Fruit fly (Drosophila melanogaster): ENCODE data around the gene Socs16D.

The Socs16D gene

dm6 chrX:17836420-17836932 is 9.1 kb upstream of the Socs16D start (continued):
- TF ChIP-seq Sox102F (GFP tag; optimal IDR thresholded peaks at IDR 0.05) = peak; percentile 6
- TF ChIP-seq CG12769 (tag; optimal IDR thresholded peaks at IDR 0.05) = no peak
- TF ChIP-seq HLHmδ (GFP tag; optimal IDR thresholded peaks at IDR 0.05) = no peak
- TF ChIP-seq HmgD (GFP tag; optimal IDR thresholded peaks at IDR 0.05) = no peak

dm6 chrX:17834754-17835153 is 7.4 kb upstream of the Socs16D start:
- TF ChIP-seq CG2199 (GFP tag; IDR thresholded peaks at IDR 0.05) (0 out of 3 replicates have a peak, but pooled peaks have one; percentile 12), CG8290 (GFP tag; optimal IDR thresholded peaks at IDR 0.05) (no peak), CG8290 (tag; optimal IDR thresholded peaks at IDR 0.05) (no peak), eyg (GFP tag; optimal IDR thresholded peaks at IDR 0.05) (no peak), bigmax (GFP tag; optimal IDR thresholded peaks at IDR 0.05) (no peak), Oaz (GFP tag; IDR thresholded peaks at IDR 0.05) (no peak)

- no peak for TF ChIP-seq az2 (GFP tag; optimal IDR thresholded peaks at IDR 0.05)
- TF ChIP-seq CG2202 (tag; optimal IDR thresholded peaks at IDR 0.05) = no peak
- TF ChIP-seq CG1832 (GFP tag; optimal IDR thresholded peaks at IDR 0.05) = peak; percentile 14
- peak; percentile 83 for TF ChIP-seq crol (GFP tag; IDR thresholded peaks at IDR 0.05)
- TF ChIP-seq Xbp1 (GFP tag; optimal IDR thresholded peaks at IDR 0.05) = no peak
- TF ChIP-seq CG12769 (tag; optimal IDR thresholded peaks at IDR 0.05) = peak; percentile 37
- no peak for TF ChIP-seq Poxn (GFP tag; IDR thresholded peaks at IDR 0.05)
- peak; percentile 13; the same call in 1 of the 2 replicates for TF ChIP-seq vvl (GFP tag; IDR thresholded peaks at IDR 0.05)
- TF ChIP-seq CG6654 (GFP tag; optimal IDR thresholded peaks at IDR 0.05) = no peak
- 0 out of 2 replicates have a peak, but pooled peaks have one; percentile 21 for TF ChIP-seq bbx (GFP tag; IDR thresholded peaks at IDR 0.05; ENCODE audit: partially characterized antibody)
- no peak for TF ChIP-seq salm (tag; optimal IDR thresholded peaks at IDR 0.05)
- no peak for TF ChIP-seq nmo (GFP tag; optimal IDR thresholded peaks at IDR 0.05)
- no peak for TF ChIP-seq CG7357 (GFP tag; IDR thresholded peaks at IDR 0.05)
- TF ChIP-seq Chrac-16 (GFP tag; optimal IDR thresholded peaks at IDR 0.05) = no peak
- no peak for TF ChIP-seq CG18599 (GFP tag; optimal IDR thresholded peaks at IDR 0.05)
- TF ChIP-seq sd (tag; optimal IDR thresholded peaks at IDR 0.05) = peak; percentile 71
- TF ChIP-seq CG10321 (GFP tag; IDR thresholded peaks at IDR 0.05) = no peak
- TF ChIP-seq z (GFP tag; IDR thresholded peaks at IDR 0.05) = peak; percentile 95
- peak; percentile 67; the same call in 1 of the 4 replicates for TF ChIP-seq chinmo (GFP tag; IDR thresholded peaks at IDR 0.05; ENCODE audit: partially characterized antibody)
- TF ChIP-seq sna (GFP tag; IDR thresholded peaks at IDR 0.05; ENCODE audit: partially characterized antibody) = no peak
- no peak for TF ChIP-seq Sox102F (GFP tag; optimal IDR thresholded peaks at IDR 0.05)
- TF ChIP-seq CG10147 (GFP tag; optimal IDR thresholded peaks at IDR 0.05) = no peak
- TF ChIP-seq yki (optimal IDR thresholded peaks at IDR 0.05) = no peak
- no peak for TF ChIP-seq Doc2 (GFP tag; IDR thresholded peaks at IDR 0.05)
- no peak for TF ChIP-seq Dll (GFP tag; IDR thresholded peaks at IDR 0.05; ENCODE audit: partially characterized antibody)
- TF ChIP-seq Gsc (GFP tag; IDR thresholded peaks at IDR 0.05) = no peak
- TF ChIP-seq unc-4 (GFP tag; IDR thresholded peaks at IDR 0.05; ENCODE audit: partially characterized antibody) = 0 out of 2 replicates have a peak, but pooled peaks have one; percentile 20
- TF ChIP-seq kni (GFP tag; optimal IDR thresholded peaks at IDR 0.05) = peak; percentile 47
- TF ChIP-seq Blimp-1 (GFP tag; optimal IDR thresholded peaks at IDR 0.05) = no peak
- TF ChIP-seq Tbp (GFP tag; optimal IDR thresholded peaks at IDR 0.05) = no peak
- TF ChIP-seq exex (tag; optimal IDR thresholded peaks at IDR 0.05) = no peak
- no peak for TF ChIP-seq cad (GFP tag; optimal IDR thresholded peaks at IDR 0.05)
- peak; percentile 48 to 59 for TF ChIP-seq Trl (optimal IDR thresholded peaks at IDR 0.05)
- TF ChIP-seq Trl (GFP tag; optimal IDR thresholded peaks at IDR 0.05) = no peak
- TF ChIP-seq p53 (GFP tag; optimal IDR thresholded peaks at IDR 0.05) = no peak
- TF ChIP-seq Dad (GFP tag; optimal IDR thresholded peaks at IDR 0.05) = no peak
- no peak for TF ChIP-seq bowl (GFP tag; IDR thresholded peaks at IDR 0.05)
- TF ChIP-seq dpn (GFP tag; optimal IDR thresholded peaks at IDR 0.05) = no peak
- no peak for TF ChIP-seq BtbVII (GFP tag; optimal IDR thresholded peaks at IDR 0.05)
- TF ChIP-seq maf-S (GFP tag; optimal IDR thresholded peaks at IDR 0.05) = no peak
Measured at dm6 chrX:17833986-17834385, 6.6 kb upstream of the Socs16D start.
